Fruit fly (Drosophila melanogaster) ovary, adult (tissue): ENCODE data around the gene CG31954.

Experiments used
- CG17801 ChIP-seq: fragments of 200-800 bp; optimal IDR thresholded peaks from 2 replicates; lab custom pipeline; 2019; ENCODE audit warnings: missing biosample characterization, mild to moderate bottlenecking, missing genetic modification characterization, moderate library complexity; ENCODE audit not compliant: partially characterized antibody

Gene CG31954

DNA sequence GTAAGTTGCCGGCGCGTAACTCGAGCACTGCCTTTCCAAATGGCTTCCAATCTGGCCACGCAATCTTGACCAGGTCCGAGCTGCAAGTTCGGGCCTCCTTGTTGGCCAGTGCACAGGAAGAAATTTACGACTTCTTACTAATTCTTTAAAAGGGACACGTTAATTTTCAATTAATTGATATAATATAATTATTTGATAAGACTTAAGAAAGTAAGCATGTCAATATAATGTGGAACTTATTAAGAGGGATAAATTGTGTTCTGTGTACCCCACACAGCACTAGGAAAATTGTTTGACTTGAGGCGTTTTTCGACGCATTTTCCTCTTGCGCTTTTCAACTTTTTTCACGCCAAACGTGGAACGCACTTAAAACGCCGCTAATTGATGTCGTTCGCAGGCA, 24.4 kb downstream of the CG31954 start:
- TF ChIP-seq CG17801 (GFP tag; lab: Kevin White, UChicago), result no peak

DNA sequence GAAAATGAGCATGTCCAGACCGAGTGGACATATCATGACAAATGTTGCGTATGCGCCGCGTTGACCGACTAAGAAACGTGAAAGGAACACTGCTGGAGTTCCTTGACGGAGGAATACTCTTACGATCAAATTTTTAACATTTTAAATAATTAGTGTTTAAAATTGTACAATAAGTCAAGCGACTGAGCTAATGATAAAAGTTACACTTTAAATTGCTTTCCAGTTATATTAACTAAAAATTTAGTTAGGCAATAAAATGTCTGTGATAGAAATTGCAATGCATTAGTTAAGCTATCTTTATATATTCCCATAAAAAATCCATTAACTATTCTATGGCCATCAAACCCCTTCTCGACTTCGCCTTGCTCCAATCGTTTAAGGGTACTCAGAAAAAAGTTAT, 25.1 kb downstream of the CG31954 start:
- no peak for TF ChIP-seq CG17801 (GFP tag; lab: Kevin White, UChicago)

DNA sequence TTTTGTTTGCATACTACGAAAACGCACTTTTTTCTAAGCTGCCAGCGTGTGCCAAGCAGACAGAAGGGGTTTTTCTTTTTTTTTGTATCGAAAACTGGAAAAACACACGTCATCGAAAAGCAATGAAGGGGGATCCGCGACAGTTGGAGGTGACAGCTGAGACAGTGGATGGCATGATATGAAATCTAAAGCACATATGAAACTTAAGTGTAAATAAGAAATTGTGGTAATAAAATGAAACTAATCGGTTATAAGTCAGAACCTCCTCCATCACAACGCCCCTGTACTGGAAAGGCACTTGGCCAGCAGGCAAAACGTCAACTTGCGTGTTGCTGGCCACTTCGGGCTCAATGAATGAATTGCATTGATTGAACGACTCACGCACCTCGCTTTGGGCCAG, 26.2 kb downstream of the CG31954 start:
- TF ChIP-seq CG17801 (GFP tag; lab: Kevin White, UChicago), result no peak

DNA sequence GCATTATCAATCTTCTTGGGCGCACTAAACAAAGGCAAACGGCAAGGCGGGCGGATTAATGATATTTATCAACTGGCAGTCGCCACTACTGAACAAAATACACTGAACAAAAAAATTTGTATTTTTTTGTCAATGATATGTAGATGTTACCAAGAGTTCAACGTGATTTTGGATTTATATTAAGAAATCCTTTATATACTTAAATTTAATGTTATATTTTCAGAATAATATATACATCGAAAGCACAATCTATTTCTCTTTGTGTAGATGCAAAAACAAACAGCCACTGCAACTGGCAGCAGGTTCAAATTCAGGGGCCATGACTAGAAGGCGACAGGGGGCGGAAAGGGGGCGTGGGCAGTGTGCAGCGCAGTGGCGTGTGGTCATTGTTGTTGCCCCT, 27.2 kb downstream of the CG31954 start:
- no peak for TF ChIP-seq CG17801 (GFP tag; lab: Kevin White, UChicago)

DNA sequence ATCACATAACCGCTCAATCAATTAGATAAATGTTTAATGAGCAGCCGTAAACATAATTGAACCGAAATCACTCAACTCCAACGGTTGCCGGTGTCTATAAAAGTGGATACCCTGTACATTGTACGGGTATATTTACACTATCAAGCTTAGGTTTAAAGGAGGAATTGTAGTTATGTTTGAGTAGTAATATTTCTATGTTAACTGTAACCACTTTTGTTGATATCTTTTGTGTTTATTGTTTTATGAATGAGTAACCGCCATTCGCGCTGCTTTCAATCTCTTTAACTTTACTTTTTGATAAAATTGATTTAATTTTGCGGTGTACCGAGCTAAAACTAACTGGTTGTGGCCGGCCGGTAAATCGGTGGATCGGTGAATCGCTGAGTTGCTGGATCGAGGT, 27.9 kb downstream of the CG31954 start:
- TF ChIP-seq CG17801 (GFP tag; lab: Kevin White, UChicago), result no peak

DNA sequence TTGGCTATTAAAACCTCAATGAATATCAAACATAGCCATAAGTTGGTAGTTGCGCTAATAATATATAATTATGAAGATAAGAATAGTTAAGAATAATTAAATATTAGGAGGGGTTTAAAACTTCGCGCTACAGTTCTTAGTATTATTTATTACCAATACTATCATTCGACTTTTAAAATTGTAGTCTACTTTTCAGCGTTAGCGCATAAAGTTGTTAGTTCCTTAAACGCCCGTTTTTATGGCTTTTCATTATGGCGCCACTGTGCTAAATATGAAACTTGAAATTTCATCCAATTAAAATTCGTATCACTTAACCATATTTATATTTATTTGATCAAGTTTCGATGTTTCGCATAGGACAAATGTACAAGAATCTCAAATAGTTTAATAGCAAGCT, 29.5 kb downstream of the CG31954 start:
- no peak for TF ChIP-seq CG17801 (GFP tag; lab: Kevin White, UChicago)

DNA sequence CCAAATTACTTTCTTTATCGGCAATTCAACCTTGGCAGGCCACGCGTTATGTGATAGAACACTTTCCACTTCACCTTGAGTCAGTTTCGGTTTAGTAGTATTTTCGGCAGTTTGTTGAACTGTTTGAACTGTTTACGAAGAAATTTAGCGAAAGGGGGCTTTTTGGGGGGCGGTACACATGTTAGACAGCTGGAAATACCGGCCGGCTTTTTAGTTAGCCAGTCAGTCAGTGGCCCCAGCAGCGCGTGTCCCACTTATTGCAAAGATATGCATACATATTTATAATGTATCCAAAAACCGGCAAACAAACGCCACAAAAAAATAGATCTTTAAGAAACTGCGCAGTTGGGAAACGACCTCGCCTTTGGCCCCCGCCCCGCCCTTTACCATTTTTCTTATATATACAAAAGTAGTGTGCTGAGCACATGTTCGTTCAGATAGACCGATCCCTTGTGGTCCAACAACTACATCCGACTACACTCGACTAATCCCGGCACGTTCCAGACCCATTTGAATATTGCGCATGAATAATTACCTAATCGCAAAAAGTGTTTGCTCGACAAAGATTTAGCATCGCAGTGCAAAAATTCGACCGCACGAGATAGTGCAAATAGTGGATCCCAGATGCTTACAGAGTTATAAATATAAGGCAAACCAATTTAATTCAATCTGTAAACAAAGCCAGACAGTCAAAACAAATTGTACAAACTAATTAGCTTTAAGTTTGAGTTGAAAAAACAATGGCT, 30.0 kb downstream of the CG31954 start:
- TF ChIP-seq CG17801 (GFP tag; lab: Kevin White, UChicago), result no peak

DNA sequence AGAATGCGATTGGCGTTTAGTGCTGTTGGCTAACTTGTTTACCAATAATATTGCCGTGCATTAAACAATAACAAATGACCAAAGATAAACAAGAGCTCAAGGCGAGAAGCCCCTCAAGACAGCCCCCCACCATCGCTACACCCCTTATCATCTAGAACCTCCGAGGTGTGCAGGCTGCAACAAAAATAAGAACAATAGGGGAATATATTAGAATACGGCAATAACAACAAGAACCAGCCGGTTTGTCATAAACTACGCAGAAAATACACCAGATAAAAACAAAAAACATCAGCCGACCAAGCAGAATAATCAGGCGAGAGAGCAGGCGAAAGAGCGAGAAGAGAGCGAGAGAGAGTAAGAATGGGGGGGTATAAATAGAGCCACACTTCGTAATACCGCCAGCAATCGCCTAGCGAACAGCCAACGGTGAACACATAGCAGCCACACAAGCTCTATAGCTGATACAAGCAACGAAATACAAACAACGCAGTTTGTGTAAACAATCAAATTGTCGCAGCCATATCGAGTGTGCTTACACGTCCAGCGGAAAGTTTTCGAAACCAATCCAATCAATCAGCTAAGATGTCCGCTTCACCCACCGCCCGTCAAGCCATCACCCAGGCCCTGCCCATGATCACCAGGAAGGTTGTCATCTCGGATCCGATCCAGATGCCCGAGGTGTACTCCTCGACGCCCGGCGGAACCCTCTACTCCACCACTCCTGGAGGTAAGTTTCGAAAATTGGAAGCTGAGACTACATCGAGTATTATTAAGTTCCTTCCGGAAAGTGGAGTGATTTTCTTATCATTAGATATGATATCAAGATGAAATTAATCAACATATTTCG, 31.6 kb downstream of the CG31954 start, which contains the start of gene Thor:
TSS of gene Thor (plus strand) at position 401 of the 847 bp plus-strand sequence.
- peak; percentile 75 for TF ChIP-seq CG17801 (GFP tag; lab: Kevin White, UChicago)

DNA sequence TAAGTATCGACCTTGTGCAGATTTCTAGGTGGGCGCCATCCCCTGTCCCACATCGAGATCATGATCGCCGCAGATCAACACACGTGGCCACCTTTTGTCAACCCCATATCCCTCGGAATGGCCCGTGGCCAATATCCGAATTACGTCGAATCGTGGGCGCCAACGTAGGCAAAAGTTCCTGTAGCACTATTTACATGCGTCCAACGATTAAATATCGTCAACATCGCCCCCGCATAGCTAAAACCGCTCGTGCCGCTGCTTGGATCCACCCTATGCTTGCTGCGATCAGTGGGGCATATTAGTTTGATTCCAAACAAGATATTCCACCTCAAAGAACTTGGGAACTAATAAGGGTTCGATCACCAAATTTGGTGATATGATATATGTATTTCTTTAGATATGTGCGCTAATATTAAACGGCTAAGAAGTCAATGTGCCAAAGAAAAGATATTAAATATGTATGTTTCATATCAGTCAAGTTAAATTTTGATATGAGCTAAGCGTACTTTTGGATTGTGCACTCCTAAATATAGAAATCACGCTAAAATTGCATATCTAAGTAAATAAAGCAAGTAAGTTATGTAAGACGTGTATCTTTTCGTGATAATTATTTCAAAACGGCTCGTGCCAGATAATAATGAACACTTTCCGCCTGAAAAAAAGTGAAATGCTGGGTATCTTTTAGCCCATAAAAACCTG, 32.7 kb downstream of the CG31954 start:
- TF ChIP-seq CG17801 (GFP tag; lab: Kevin White, UChicago), result peak; percentile 5

DNA sequence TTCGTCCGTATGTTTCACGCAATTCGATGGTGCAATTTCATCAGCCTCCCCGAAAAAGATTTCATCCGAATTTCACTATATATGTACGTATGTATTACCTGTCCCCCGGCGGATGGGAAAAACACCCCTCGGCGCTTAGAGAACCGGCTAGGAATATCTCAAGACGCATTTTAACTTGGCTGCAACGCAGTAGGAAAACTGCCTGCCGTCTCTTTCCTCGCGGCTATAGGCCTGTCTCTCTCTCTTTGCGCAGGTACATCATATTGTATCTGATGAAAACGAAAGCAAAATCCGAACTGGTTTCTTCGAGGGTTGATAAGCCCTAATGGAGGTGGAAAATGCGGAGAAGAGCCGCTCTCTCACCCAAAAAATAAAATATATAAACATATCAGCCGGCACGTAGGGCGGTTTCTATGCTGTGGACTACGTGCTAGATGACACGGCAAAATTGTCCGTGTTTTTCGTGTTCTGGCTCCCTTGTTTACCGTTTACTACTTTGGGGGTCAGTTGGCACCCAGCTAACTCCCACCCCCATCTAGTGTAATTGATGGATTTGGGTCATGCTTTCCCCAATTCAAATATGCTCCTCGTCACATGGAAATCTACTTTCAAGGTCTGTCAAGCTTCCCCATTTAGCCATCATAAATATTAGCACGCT, 33.4 kb downstream of the CG31954 start:
- no peak for TF ChIP-seq CG17801 (GFP tag; lab: Kevin White, UChicago)

DNA sequence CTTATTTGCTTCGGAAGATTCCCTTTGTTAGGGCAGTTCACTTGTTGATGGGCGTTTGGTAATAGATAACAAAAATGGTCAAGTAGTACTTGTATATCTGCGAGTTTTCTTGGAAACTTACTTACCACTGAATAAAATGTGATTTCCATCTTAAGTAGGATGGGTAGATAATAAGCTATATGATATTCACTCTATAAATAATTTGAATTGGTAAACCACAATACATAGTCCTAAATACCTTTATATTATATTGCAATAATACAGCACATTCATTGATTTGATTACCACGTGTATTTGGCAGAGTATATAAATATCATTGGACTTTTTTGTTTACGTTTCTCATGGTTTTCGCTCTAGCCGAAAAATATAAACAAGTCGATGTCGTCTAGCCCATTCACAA, 34.0 kb downstream of the CG31954 start:
- peak; percentile 8 for TF ChIP-seq CG17801 (GFP tag; lab: Kevin White, UChicago)

DNA sequence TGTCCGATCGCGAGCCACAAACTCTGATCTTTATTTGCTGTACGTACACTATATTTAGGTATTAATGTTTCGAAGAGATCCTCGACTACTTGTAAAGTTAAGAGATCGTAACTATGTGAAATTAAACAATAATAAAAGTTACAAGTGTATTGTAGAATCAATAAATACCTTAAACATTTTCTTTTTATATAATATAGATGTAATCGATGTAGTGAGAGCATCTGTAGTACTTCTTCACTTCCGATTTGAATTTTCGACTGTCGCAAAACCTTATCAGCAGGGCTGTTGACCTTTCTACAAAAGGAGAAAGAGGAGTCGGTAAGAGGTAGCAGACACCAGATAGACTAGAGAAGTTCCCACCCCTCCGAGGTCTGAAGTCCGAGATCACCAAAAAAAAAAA, 34.7 kb downstream of the CG31954 start:
- no peak for TF ChIP-seq CG17801 (GFP tag; lab: Kevin White, UChicago)

DNA sequence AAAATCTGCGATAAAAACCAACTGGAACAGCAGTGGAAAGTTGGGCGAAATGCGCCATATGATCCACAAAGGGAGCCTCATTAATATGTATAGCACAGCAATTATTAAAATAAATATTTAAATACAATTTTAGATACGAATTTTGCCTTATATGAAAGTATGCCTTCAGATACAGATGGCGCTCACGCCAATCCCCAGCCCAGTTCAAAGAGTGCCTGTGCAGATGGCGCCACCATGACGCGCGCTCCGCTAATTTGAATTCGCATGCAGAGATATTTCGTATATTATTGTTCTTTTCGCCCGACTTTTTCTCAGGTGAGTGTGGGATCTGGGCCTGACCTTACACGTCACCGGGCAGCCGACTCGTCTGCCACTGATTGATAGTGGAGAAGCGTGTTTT, 37.7 kb downstream of the CG31954 start, which contains the start of gene Pgant4:
TSS of gene Pgant4 (plus strand) at position 362 of the 400 bp plus-strand sequence.
- no peak for TF ChIP-seq CG17801 (GFP tag; lab: Kevin White, UChicago)

DNA sequence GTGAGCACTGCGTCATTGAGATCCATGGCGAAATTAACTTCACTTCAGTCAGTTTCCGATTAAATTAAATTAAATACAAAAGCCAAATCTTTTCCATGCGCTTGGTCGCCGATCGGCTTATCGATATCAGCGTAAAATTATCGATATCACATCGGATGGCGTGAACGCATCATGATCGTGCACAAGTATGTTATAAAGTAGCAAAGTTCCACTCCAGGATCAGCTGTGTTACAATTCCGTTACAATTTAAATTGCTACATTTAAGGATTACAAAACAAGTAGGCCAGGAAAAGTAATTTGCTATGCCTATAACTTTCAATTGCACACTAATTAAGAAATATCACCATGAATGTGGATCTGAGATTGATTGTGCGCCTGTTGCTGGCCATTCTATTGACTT, 40.0 kb downstream of the CG31954 start, which contains the start of the genes Pif1 and CG31776:
TSS of gene Pif1 (minus strand) at position 136 of the 400 bp plus-strand sequence.
TSS of gene CG31776 (plus strand) at position 314 of the 400 bp plus-strand sequence.
- no peak for TF ChIP-seq CG17801 (GFP tag; lab: Kevin White, UChicago)
